Worm (Caenorhabditis elegans): ENCODE measurements around the gene lbp-9.

DNA sequence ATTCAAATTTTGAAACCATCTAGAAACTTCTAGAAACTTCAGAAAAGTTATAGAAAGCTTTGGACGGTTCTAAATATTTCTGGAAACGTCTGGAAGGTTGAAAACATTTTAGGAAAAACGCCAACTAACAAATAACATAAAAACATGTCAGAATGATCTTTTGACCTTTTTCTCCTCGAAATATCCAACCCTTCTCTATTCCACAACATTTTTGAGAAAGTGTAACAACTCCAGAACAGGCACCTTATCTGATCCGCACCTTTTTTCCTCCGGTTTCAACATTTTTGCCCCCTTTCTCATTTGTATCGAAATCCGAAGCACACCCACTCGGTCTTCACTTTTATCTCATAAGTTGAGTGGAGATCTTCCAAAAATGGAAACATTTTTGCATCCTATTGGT, 42.1 kb downstream of the lbp-9 start, which contains the start of gene F22F7.3:
- no peak for TF ChIP-seq him-1 (tag; optimal IDR thresholded peaks at IDR 0.05)
- TF ChIP-seq dao-5 (tag; optimal IDR thresholded peaks at IDR 0.05) = no peak

Data from whole organism, L4/young adult.